Fruit fly (Drosophila melanogaster) whole organism, embryonic: Measurements from ENCODE around the gene ft.

ENCODE experiments used
- Adf1 ChIP-seq: fragments of 200-800 bp; sonication (Bioruptor generic); IDR thresholded peaks from 2 replicates; pipeline ENCODE4 v1.3.6; 2022; ENCODE audit warnings: missing biosample characterization, missing genetic modification characterization
- Atf3 ChIP-seq: fragments of 200-800 bp; sonication (Bioruptor generic); optimal IDR thresholded peaks from 3 replicates; lab custom pipeline; 2016; ENCODE audit warnings: missing biosample characterization, missing genetic modification characterization
- Atf6 ChIP-seq: fragments of 200-800 bp; sonication (Bioruptor generic); IDR thresholded peaks from 2 replicates; pipeline ENCODE4 v1.3.6; 2022; ENCODE audit warnings: missing biosample characterization, missing genetic modification characterization
- Blimp-1 ChIP-seq: fragments of 200-800 bp; sonication (Bioruptor generic); optimal IDR thresholded peaks from 3 replicates; lab custom pipeline; 2018; ENCODE audit warnings: missing biosample characterization, missing genetic modification characterization, mild to moderate bottlenecking, moderate library complexity, missing genetic modification reagents
- C15 ChIP-seq: fragments of 200-800 bp; sonication (Bioruptor generic); IDR thresholded peaks from 3 replicates; pipeline ENCODE4 v1.3.6; 2022; ENCODE audit warnings: missing biosample characterization, missing genetic modification characterization
- CG10267 ChIP-seq: fragments of 200-800 bp; sonication (Bioruptor generic); optimal IDR thresholded peaks from 2 replicates; lab custom pipeline; 2018; ENCODE audit warnings: missing biosample characterization, mild to moderate bottlenecking, missing genetic modification characterization, moderate library complexity
- CG10274 ChIP-seq: fragments of 200-800 bp; sonication (Bioruptor generic); optimal IDR thresholded peaks from 3 replicates; lab custom pipeline; 2017; ENCODE audit warnings: missing biosample characterization, mild to moderate bottlenecking, missing genetic modification characterization
- CG10366 ChIP-seq: fragments of 200-800 bp; sonication (Bioruptor generic); IDR thresholded peaks from 2 replicates; pipeline ENCODE4 v1.3.6; 2022; ENCODE audit warnings: missing biosample characterization, missing genetic modification characterization
- CG12659 ChIP-seq: fragments of 200-800 bp; sonication (Bioruptor generic); optimal IDR thresholded peaks from 3 replicates; lab custom pipeline; 2017; ENCODE audit warnings: mild to moderate bottlenecking, missing biosample characterization, missing genetic modification reagents, missing genetic modification characterization
- CG13287 ChIP-seq: fragments of 200-800 bp; sonication (Bioruptor generic); IDR thresholded peaks from 2 replicates; pipeline ENCODE4 v1.3.6; 2022; ENCODE audit warnings: missing biosample characterization, missing genetic modification characterization; ENCODE audit not compliant: partially characterized antibody
- CG13424 ChIP-seq: fragments of 200-800 bp; sonication (Bioruptor generic); optimal IDR thresholded peaks from 2 replicates; lab custom pipeline; 2019; ENCODE audit warnings: missing biosample characterization, mild to moderate bottlenecking, missing genetic modification characterization, moderate library complexity
- CG15011 ChIP-seq: fragments of 200-800 bp; sonication (Bioruptor generic); optimal IDR thresholded peaks from 3 replicates; lab custom pipeline; 2018; ENCODE audit warnings: missing biosample characterization, mild to moderate bottlenecking, missing genetic modification characterization
- CG15601 ChIP-seq: fragments of 200-800 bp; sonication (Bioruptor generic); optimal IDR thresholded peaks from 3 replicates; lab custom pipeline; 2019; ENCODE audit warnings: missing biosample characterization, mild to moderate bottlenecking, missing genetic modification characterization, moderate library complexity
- CG17912 ChIP-seq: fragments of 200-800 bp; sonication (Bioruptor generic); optimal IDR thresholded peaks from 2 replicates; lab custom pipeline; 2018; ENCODE audit warnings: missing biosample characterization, mild to moderate bottlenecking, missing genetic modification characterization
- CG18262 ChIP-seq: fragments of 200-800 bp; optimal IDR thresholded peaks from 3 replicates; lab custom pipeline; 2019; ENCODE audit warnings: missing biosample characterization, mild to moderate bottlenecking, missing genetic modification characterization, moderate library complexity
- CG1832 ChIP-seq: fragments of 200-800 bp; sonication (Bioruptor generic); optimal IDR thresholded peaks from 2 replicates; lab custom pipeline; 2017; ENCODE audit warnings: missing biosample characterization, mild to moderate bottlenecking, missing genetic modification characterization, inconsistent platforms
- CG6854 ChIP-seq: fragments of 200-800 bp; sonication (Bioruptor generic); optimal IDR thresholded peaks from 3 replicates; lab custom pipeline; 2017; ENCODE audit warnings: missing biosample characterization, mild to moderate bottlenecking, missing genetic modification characterization
- CG8765 ChIP-seq: fragments of 200-800 bp; sonication (Bioruptor generic); IDR thresholded peaks from 2 replicates; pipeline ENCODE4 v1.3.6; 2022; ENCODE audit warnings: missing biosample characterization, missing genetic modification characterization
- CG8924 ChIP-seq: fragments of 200-800 bp; optimal IDR thresholded peaks from 3 replicates; lab custom pipeline; 2019; ENCODE audit warnings: missing biosample characterization, mild to moderate bottlenecking, missing genetic modification characterization, moderate library complexity
- Dp ChIP-seq: fragments of 200-800 bp; sonication (Bioruptor generic); optimal IDR thresholded peaks from 2 replicates; lab custom pipeline; 2018; ENCODE audit warnings: missing biosample characterization, mild to moderate bottlenecking, missing genetic modification characterization, moderate library complexity
- Elba2 ChIP-seq: fragments of 200-800 bp; sonication (Bioruptor generic); optimal IDR thresholded peaks from 3 replicates; lab custom pipeline; 2016; ENCODE audit warnings: missing biosample characterization, missing genetic modification characterization
- Ets65A ChIP-seq: fragments of 200-800 bp; sonication (Bioruptor generic); peaks from one replicate; lab custom pipeline; 2016; ENCODE audit warnings: missing biosample characterization, missing genetic modification characterization
- HmgZ ChIP-seq: fragments of 200-800 bp; sonication (Bioruptor generic); optimal IDR thresholded peaks from 2 replicates; lab custom pipeline; 2018; ENCODE audit warnings: missing biosample characterization, mild to moderate bottlenecking, missing genetic modification characterization
- Lhr ChIP-seq: fragments of 200-800 bp; sonication (Bioruptor generic); optimal IDR thresholded peaks from 3 replicates; lab custom pipeline; 2017; ENCODE audit warnings: mild to moderate bottlenecking, missing biosample characterization, missing genetic modification reagents, missing genetic modification characterization
- MBD-R2 ChIP-seq: fragments of 200-800 bp; sonication (Bioruptor generic); IDR thresholded peaks from 2 replicates; pipeline ENCODE4 v1.3.6; 2022; ENCODE audit warnings: missing biosample characterization, missing genetic modification characterization
- MESR4 ChIP-seq: fragments of 200-800 bp; sonication (Bioruptor generic); optimal IDR thresholded peaks from 2 replicates; lab custom pipeline; 2018; ENCODE audit warnings: missing biosample characterization, mild to moderate bottlenecking, missing genetic modification characterization, moderate library complexity
- Med ChIP-seq: fragments of 200-800 bp; sonication (Bioruptor generic); peaks from one replicate; lab custom pipeline; 2016; ENCODE audit warnings: missing biosample characterization, missing genetic modification characterization, mild to moderate bottlenecking, inconsistent platforms, moderate library complexity
- Sin3A ChIP-seq: fragments of >200 bp; optimal IDR thresholded peaks from 2 replicates; lab custom pipeline; 2018
- Sox102F ChIP-seq: fragments of 200-800 bp; sonication (Bioruptor generic); optimal IDR thresholded peaks from 2 replicates; lab custom pipeline; 2018; ENCODE audit warnings: missing biosample characterization, mild to moderate bottlenecking, missing genetic modification characterization, moderate library complexity
- YL-1 ChIP-seq: fragments of 200-800 bp; sonication (Bioruptor generic); optimal IDR thresholded peaks from 3 replicates; lab custom pipeline; 2017; ENCODE audit warnings: missing biosample characterization, mild to moderate bottlenecking, missing genetic modification characterization
- bbx ChIP-seq: fragments of 200-800 bp; sonication (Bioruptor generic); IDR thresholded peaks from 2 replicates; pipeline ENCODE4 v1.3.6; 2022; ENCODE audit warnings: missing biosample characterization, missing genetic modification characterization; ENCODE audit not compliant: partially characterized antibody
- bcd ChIP-seq: fragments of 200-800 bp; sonication (Bioruptor generic); optimal IDR thresholded peaks from 2 replicates; lab custom pipeline; 2017; ENCODE audit warnings: missing biosample characterization, mild to moderate bottlenecking, missing genetic modification characterization
- crp ChIP-seq, 2 experiments: fragments of 200-800 bp; sonication (Bioruptor generic); optimal IDR thresholded peaks; 2 replicates in 1 of 2; 3 replicates in 1 of 2; lab custom pipeline; 2017; ENCODE audit warnings: missing biosample characterization in 2 of 2, missing genetic modification characterization in 2 of 2, mild to moderate bottlenecking in 1 of 2, moderate library complexity in 1 of 2
- eve ChIP-seq, 2 experiments: fragments of >200 bp; optimal IDR thresholded peaks; 2 replicates each; lab custom pipeline; 2017; ENCODE audit warnings: missing biosample characterization in 2 of 2, missing genetic modification characterization in 2 of 2
- gfzf ChIP-seq: fragments of 200-800 bp; sonication (Bioruptor generic); optimal IDR thresholded peaks from 2 replicates; lab custom pipeline; 2016; ENCODE audit warnings: missing biosample characterization, mild to moderate bottlenecking, missing genetic modification characterization, moderate library complexity
- gro ChIP-seq: fragments of 200-800 bp; sonication (Bioruptor generic); optimal IDR thresholded peaks from 2 replicates; lab custom pipeline; 2016; ENCODE audit warnings: missing biosample characterization, missing genetic modification characterization
- gsb ChIP-seq: fragments of 200-800 bp; sonication (Bioruptor generic); IDR thresholded peaks from 2 replicates; pipeline ENCODE4 v1.3.6; 2022; ENCODE audit warnings: missing biosample characterization, missing genetic modification characterization
- jumu ChIP-seq: fragments of 200-800 bp; sonication (Bioruptor generic); optimal IDR thresholded peaks from 3 replicates; lab custom pipeline; 2016; ENCODE audit warnings: missing biosample characterization, missing genetic modification characterization
- lab ChIP-seq: fragments of 200-800 bp; sonication (Bioruptor generic); optimal IDR thresholded peaks from 3 replicates; lab custom pipeline; 2017; ENCODE audit warnings: missing biosample characterization, missing genetic modification characterization, mild to moderate bottlenecking, moderate library complexity, missing genetic modification reagents
- lola ChIP-seq, 3 experiments: fragments of >200 bp in 2 of 3; fragments of 200-800 bp in 1 of 3; sonication (Bioruptor generic) in 1 of 3; optimal IDR thresholded peaks; 2 replicates each; lab custom pipeline; 2017 to 2019; ENCODE audit warnings: missing biosample characterization in 3 of 3, missing genetic modification characterization in 3 of 3, mild to moderate bottlenecking in 1 of 3, moderate library complexity in 1 of 3
- onecut ChIP-seq: fragments of 200-800 bp; sonication (Bioruptor generic); IDR thresholded peaks from 2 replicates; pipeline ENCODE4 v1.3.6; 2022; ENCODE audit warnings: missing biosample characterization, missing genetic modification characterization
- org-1 ChIP-seq: fragments of 200-800 bp; sonication (Bioruptor generic); optimal IDR thresholded peaks from 2 replicates; lab custom pipeline; 2017; ENCODE audit warnings: missing biosample characterization, missing genetic modification characterization
- prd ChIP-seq, 3 experiments: fragments of >200 bp in 2 of 3; fragments of 200-800 bp in 1 of 3; sonication (Bioruptor generic) in 1 of 3; optimal IDR thresholded peaks in 2 of 3; IDR thresholded peaks in 1 of 3; 2 replicates in 2 of 3; 3 replicates in 1 of 3; pipeline versions ENCODE4 v1.3.6 to Lab custom; 2017 to 2022; ENCODE audit warnings: missing biosample characterization in 1 of 3, missing genetic modification characterization in 1 of 3
- sens ChIP-seq: fragments of 200-800 bp; sonication (Bioruptor generic); peaks from one replicate; lab custom pipeline; 2016; ENCODE audit warnings: missing biosample characterization, missing genetic modification characterization
- sens-2 ChIP-seq: fragments of 200-800 bp; sonication (Bioruptor generic); IDR thresholded peaks from 2 replicates; pipeline ENCODE4 v1.3.6; 2022; ENCODE audit warnings: missing biosample characterization, missing genetic modification characterization
- stwl ChIP-seq: fragments of 200-800 bp; sonication (Bioruptor generic); optimal IDR thresholded peaks from 3 replicates; lab custom pipeline; 2018; ENCODE audit warnings: missing biosample characterization, mild to moderate bottlenecking, missing genetic modification characterization, moderate library complexity
- trem ChIP-seq: fragments of 200-800 bp; optimal IDR thresholded peaks from 3 replicates; lab custom pipeline; 2019; ENCODE audit warnings: missing biosample characterization, mild to moderate bottlenecking, missing genetic modification characterization, moderate library complexity
- vnd ChIP-seq: fragments of 200-800 bp; sonication (Bioruptor generic); IDR thresholded peaks from 3 replicates; pipeline ENCODE4 v1.3.6; 2022; ENCODE audit warnings: missing biosample characterization, missing genetic modification characterization; ENCODE audit not compliant: partially characterized antibody
- yki ChIP-seq: fragments of >200 bp; optimal IDR thresholded peaks from 3 replicates; lab custom pipeline; 2018
- zf30C ChIP-seq: fragments of 200-800 bp; sonication (Bioruptor generic); optimal IDR thresholded peaks from 3 replicates; lab custom pipeline; 2018; ENCODE audit warnings: missing biosample characterization, mild to moderate bottlenecking, missing genetic modification characterization

The ft gene

DNA sequence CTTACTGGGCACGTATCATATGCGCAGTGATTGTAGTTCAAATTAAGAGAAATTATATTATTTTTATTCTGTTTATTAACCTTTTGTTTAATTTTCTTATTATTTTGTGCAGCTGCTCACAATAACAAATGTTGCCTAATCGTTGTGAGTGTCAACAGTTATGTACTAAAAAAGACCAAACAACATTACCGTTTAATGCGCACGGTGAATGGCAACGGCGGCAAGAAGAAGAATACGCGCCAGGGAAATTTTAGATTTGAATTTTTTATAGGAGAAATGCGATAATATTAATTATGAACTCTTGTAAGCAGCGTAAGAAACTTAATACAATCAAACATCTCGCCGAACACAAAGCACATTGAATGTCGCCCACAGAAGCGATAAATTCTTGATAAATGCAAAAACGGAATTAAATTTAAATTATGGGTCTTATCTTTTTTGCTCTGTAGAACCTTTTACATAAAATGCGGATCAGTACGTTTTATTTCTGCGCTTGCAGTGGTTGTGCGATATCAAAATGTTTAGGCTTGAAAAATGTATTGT is 33.9 kb downstream of the ft start, which contains the start of the genes Tbcc and lectin-24Db (continued):
- TF ChIP-seq onecut (GFP tag; lab: Robert Waterston, UW) = 0 out of 2 replicates have a peak, but pooled peaks have one; percentile 14
- no peak for TF ChIP-seq vnd (GFP tag; lab: Robert Waterston, UW)
- TF ChIP-seq org-1 (GFP tag; lab: Kevin White, UChicago) = no peak
- peak; percentile 11 for TF ChIP-seq Sin3A
- TF ChIP-seq HmgZ = peak; percentile 27
- no peak for TF ChIP-seq CG15601 (tag; lab: Kevin White, UChicago)
- peak; percentile 44 for TF ChIP-seq gro (GFP tag; lab: Kevin White, UChicago)
- no peak for TF ChIP-seq CG15011 (GFP tag; lab: Kevin White, UChicago)
- TF ChIP-seq Atf6 = no peak
- TF ChIP-seq trem (tag; lab: Kevin White, UChicago) = peak; percentile 23
- peak; percentile 31 for TF ChIP-seq CG17912
- TF ChIP-seq crp (GFP tag; optimal IDR thresholded peaks at IDR 0.05; lab: Kevin White, UChicago) = peak in 1 of 2 experiments; percentile 55
- TF ChIP-seq CG10366 (GFP tag; lab: Robert Waterston, UW) = no peak
- TF ChIP-seq CG6854 = no peak
- TF ChIP-seq CG10274 (GFP tag; lab: Kevin White, UChicago) = no peak
- TF ChIP-seq jumu (GFP tag; lab: Kevin White, UChicago) = no peak
- TF ChIP-seq CG8924 (tag; lab: Kevin White, UChicago) = no peak
- TF ChIP-seq CG1832 (GFP tag; lab: Kevin White, UChicago) = no peak
- TF ChIP-seq Dp = peak; percentile 92
- TF ChIP-seq Adf1 (GFP tag; lab: Robert Waterston, UW) = no peak
- no peak for TF ChIP-seq gsb (GFP tag; lab: Robert Waterston, UW)
- peak; percentile 75 for TF ChIP-seq gfzf
- TF ChIP-seq bcd = no peak
- TF ChIP-seq Med = peak; percentile 58
- TF ChIP-seq yki (lab: Kevin White, UChicago) = peak; percentile 37
- no peak for TF ChIP-seq zf30C (GFP tag; lab: Kevin White, UChicago)
- TF ChIP-seq CG10267 (tag; lab: Kevin White, UChicago) = peak; percentile 22
- TF ChIP-seq stwl (tag; lab: Kevin White, UChicago) = peak; percentile 80
- peak; percentile 34 for TF ChIP-seq CG12659
- no peak for TF ChIP-seq CG8765 (GFP tag; lab: Robert Waterston, UW)
- TF ChIP-seq bbx = peak; percentile 19; the same call in 1 of the 2 replicates
- no peak for TF ChIP-seq CG13287 (GFP tag; lab: Robert Waterston, UW)
- TF ChIP-seq Elba2 (GFP tag; lab: Kevin White, UChicago) = no peak
- TF ChIP-seq MESR4 = peak; percentile 69
- no peak for TF ChIP-seq C15
- TF ChIP-seq Lhr (GFP tag; lab: Kevin White, UChicago) = peak; percentile 17
- peak; percentile 17 for TF ChIP-seq YL-1
- peak in 1 of 2 experiments; percentile 73 for TF ChIP-seq eve (GFP tag; optimal IDR thresholded peaks at IDR 0.05; lab: Kevin White, UChicago)
- TF ChIP-seq MBD-R2 (GFP tag; lab: Robert Waterston, UW) = peak; percentile 56

dm6 chr2L:4185269-4186024 is 36.1 kb downstream of the ft start:
- TF ChIP-seq prd (optimal IDR thresholded peaks at IDR 0.05; lab: Kevin White, UChicago) = no peak
- TF ChIP-seq prd (GFP tag; IDR thresholded peaks at IDR 0.05; lab: Robert Waterston, UW) = no peak
- peak; percentile 39 for TF ChIP-seq CG13424
- TF ChIP-seq lab (GFP tag; lab: Kevin White, UChicago) = no peak
- peak; percentile 57 for TF ChIP-seq sens (GFP tag; lab: Kevin White, UChicago)
- TF ChIP-seq Sox102F (GFP tag; lab: Kevin White, UChicago) = peak; percentile 29
- TF ChIP-seq Blimp-1 (GFP tag; lab: Kevin White, UChicago) = peak; percentile 37
- no peak for TF ChIP-seq sens-2 (GFP tag; lab: Robert Waterston, UW)
- peak; percentile 26 for TF ChIP-seq Ets65A
- no peak for TF ChIP-seq Atf3 (GFP tag; lab: Kevin White, UChicago)
- peak; percentile 44 for TF ChIP-seq CG18262
- TF ChIP-seq lola (GFP tag; optimal IDR thresholded peaks at IDR 0.05; lab: Kevin White, UChicago) = peak in 1 of 3 experiments; percentile 54
